Worm (Caenorhabditis elegans) whole organism, young adult: ENCODE measurements around the gene R05A10.2.

ENCODE experiments used
- B0035.1 ChIP-seq: sonication (generic microtip); optimal IDR thresholded peaks from 2 replicates; lab custom pipeline; 2016; ENCODE audit warnings: missing genetic modification characterization, mild to moderate bottlenecking, missing compliant biosample characterization, missing genotype, missing genetic modification reagents
- C06A6.2 ChIP-seq: fragments of 200-800 bp; sonication (Bioruptor generic); conservative IDR thresholded peaks from 2 replicates; pipeline ENCODE4 v1.3.6; 2022; ENCODE audit warnings: missing genetic modification characterization, missing compliant biosample characterization
- F10E7.11 ChIP-seq: sonication (generic microtip); optimal IDR thresholded peaks from 2 replicates; lab custom pipeline; 2017; ENCODE audit warnings: mild to moderate bottlenecking, missing genetic modification characterization, moderate library complexity, missing compliant biosample characterization
- F22D6.2 ChIP-seq: sonication (generic microtip); optimal IDR thresholded peaks from 2 replicates; lab custom pipeline; 2016; ENCODE audit warnings: mild to moderate bottlenecking, missing genetic modification characterization, missing compliant biosample characterization
- F37B4.10 ChIP-seq: fragments of 200-800 bp; sonication (Bioruptor generic); IDR thresholded peaks from 2 replicates; pipeline ENCODE4 v1.3.6; 2022; ENCODE audit warnings: missing genetic modification characterization, missing compliant biosample characterization
- F52B5.7 ChIP-seq: sonication (generic microtip); optimal IDR thresholded peaks from 2 replicates; lab custom pipeline; 2016; ENCODE audit warnings: mild to moderate bottlenecking, missing genetic modification characterization, missing compliant biosample characterization
- F57C9.4 ChIP-seq: sonication (generic microtip); optimal IDR thresholded peaks from 2 replicates; lab custom pipeline; 2017; ENCODE audit warnings: mild to moderate bottlenecking, missing genetic modification characterization, missing compliant biosample characterization
- K11D2.4 ChIP-seq: fragments of 200-800 bp; sonication (Bioruptor generic); IDR thresholded peaks from 2 replicates; pipeline ENCODE4 v1.3.6; 2022; ENCODE audit warnings: missing genetic modification reagents, missing genetic modification characterization, missing compliant biosample characterization
- K12H6.12 ChIP-seq: fragments of 200-800 bp; sonication (Bioruptor generic); optimal IDR thresholded peaks from 2 replicates; lab custom pipeline; 2018; ENCODE audit warnings: mild to moderate bottlenecking, missing genetic modification characterization, missing compliant biosample characterization
- Y79H2A.3 ChIP-seq: fragments of 200-800 bp; sonication (Bioruptor generic); conservative IDR thresholded peaks from 2 replicates; pipeline ENCODE4 v1.3.6; 2022; ENCODE audit warnings: missing genetic modification reagents, missing genetic modification characterization, missing compliant biosample characterization
- ZK185.1 ChIP-seq: sonication (generic microtip); optimal IDR thresholded peaks from 2 replicates; lab custom pipeline; 2016; ENCODE audit warnings: mild to moderate bottlenecking, missing genetic modification characterization, missing compliant biosample characterization; ENCODE audit not compliant: poor library complexity, severe bottlenecking
- atf-7 ChIP-seq: sonication (generic microtip); optimal IDR thresholded peaks from 2 replicates; lab custom pipeline; 2017; ENCODE audit warnings: mild to moderate bottlenecking, missing genetic modification characterization, missing compliant biosample characterization
- attf-3 ChIP-seq: fragments of 200-800 bp; sonication (Bioruptor generic); conservative IDR thresholded peaks from 2 replicates; pipeline ENCODE4 v1.3.6; 2022; ENCODE audit warnings: missing genetic modification reagents, missing genetic modification characterization, missing compliant biosample characterization
- ccch-3 ChIP-seq: fragments of 200-800 bp; sonication (Bioruptor generic); optimal IDR thresholded peaks from 2 replicates; lab custom pipeline; 2018; ENCODE audit warnings: mild to moderate bottlenecking, missing genetic modification characterization, missing compliant biosample characterization
- ceh-100 ChIP-seq: fragments of 200-800 bp; sonication (Bioruptor generic); IDR thresholded peaks from 2 replicates; pipeline ENCODE4 v1.3.6; 2022; ENCODE audit warnings: missing genetic modification reagents, missing genetic modification characterization, missing compliant biosample characterization
- ceh-27 ChIP-seq: fragments of 200-800 bp; sonication (Bioruptor generic); optimal IDR thresholded peaks from 2 replicates; lab custom pipeline; 2018; ENCODE audit warnings: mild to moderate bottlenecking, missing genetic modification characterization, moderate library complexity, missing compliant biosample characterization
- ceh-40 ChIP-seq: fragments of 200-800 bp; sonication (Bioruptor generic); IDR thresholded peaks from 2 replicates; pipeline ENCODE4 v1.3.6; 2022; ENCODE audit warnings: missing genetic modification characterization, missing compliant biosample characterization
- ceh-79 ChIP-seq: sonication (generic microtip); optimal IDR thresholded peaks from 2 replicates; lab custom pipeline; 2017; ENCODE audit warnings: mild to moderate bottlenecking, missing genetic modification characterization, missing compliant biosample characterization
- chd-7 ChIP-seq: sonication (generic microtip); optimal IDR thresholded peaks from 2 replicates; lab custom pipeline; 2016; ENCODE audit warnings: mild to moderate bottlenecking, missing genetic modification characterization, moderate library complexity, missing compliant biosample characterization
- dpl-1 ChIP-seq: fragments of 150-350 bp; optimal IDR thresholded peaks from 2 replicates; lab custom pipeline; 2014; ENCODE audit warnings: missing biosample characterization, missing genetic modification reagents, missing genetic modification characterization
- efl-1 ChIP-seq: fragments of 150-350 bp; optimal IDR thresholded peaks from 2 replicates; lab custom pipeline; 2014; ENCODE audit warnings: missing biosample characterization, missing genetic modification reagents, missing genetic modification characterization
- egl-18 ChIP-seq: fragments of 200-800 bp; sonication (Bioruptor generic); IDR thresholded peaks from 2 replicates; pipeline ENCODE4 v1.3.6; 2022; ENCODE audit warnings: missing genetic modification reagents, missing genetic modification characterization, missing compliant biosample characterization
- egrh-3 ChIP-seq: fragments of 200-800 bp; sonication (Bioruptor generic); IDR thresholded peaks from 2 replicates; pipeline ENCODE4 v1.3.6; 2022; ENCODE audit warnings: missing genetic modification reagents, missing genetic modification characterization, missing compliant biosample characterization
- fkh-3 ChIP-seq: sonication (generic microtip); optimal IDR thresholded peaks from 2 replicates; lab custom pipeline; 2016; ENCODE audit warnings: mild to moderate bottlenecking, missing genetic modification characterization, missing compliant biosample characterization
- hlh-12 ChIP-seq: sonication (generic microtip); optimal IDR thresholded peaks from 2 replicates; lab custom pipeline; 2016; ENCODE audit warnings: missing genetic modification characterization, missing compliant biosample characterization
- hmg-1.2 ChIP-seq: fragments of 200-800 bp; sonication (Bioruptor generic); IDR thresholded peaks from 2 replicates; pipeline ENCODE4 v1.3.6; 2022; ENCODE audit warnings: missing genetic modification reagents, missing genetic modification characterization, missing compliant biosample characterization
- hmg-20 ChIP-seq: fragments of 200-800 bp; sonication (Bioruptor generic); IDR thresholded peaks from 2 replicates; pipeline ENCODE4 v1.3.6; 2022; ENCODE audit warnings: missing genetic modification reagents, missing genetic modification characterization, missing compliant biosample characterization
- hrde-1 ChIP-seq: sonication (generic microtip); optimal IDR thresholded peaks from 2 replicates; lab custom pipeline; 2016; ENCODE audit warnings: missing genetic modification characterization, mild to moderate bottlenecking, missing compliant biosample characterization, moderate library complexity, missing genotype, missing genetic modification reagents, borderline replicate concordance
- hsf-1 ChIP-seq: fragments of 200-800 bp; sonication (Bioruptor generic); IDR thresholded peaks from 2 replicates; pipeline ENCODE4 v1.3.6; 2022; ENCODE audit warnings: missing genetic modification reagents, missing genetic modification characterization, missing compliant biosample characterization
- lin-40 ChIP-seq: sonication (generic microtip); optimal IDR thresholded peaks from 2 replicates; lab custom pipeline; 2016; ENCODE audit warnings: missing genetic modification characterization, mild to moderate bottlenecking, missing compliant biosample characterization, missing genotype, missing genetic modification reagents
- madf-10 ChIP-seq: sonication (generic microtip); optimal IDR thresholded peaks from 2 replicates; lab custom pipeline; 2016; ENCODE audit warnings: mild to moderate bottlenecking, missing genetic modification characterization, missing compliant biosample characterization
- madf-3 ChIP-seq: fragments of 200-800 bp; sonication (Bioruptor generic); IDR thresholded peaks from 2 replicates; pipeline ENCODE4 v1.3.6; 2022; ENCODE audit warnings: missing genetic modification reagents, missing genetic modification characterization, missing compliant biosample characterization
- madf-6 ChIP-seq: fragments of 200-800 bp; sonication (Bioruptor generic); IDR thresholded peaks from 2 replicates; pipeline ENCODE4 v1.3.6; 2022; ENCODE audit warnings: missing genetic modification reagents, missing genetic modification characterization, missing compliant biosample characterization
- madf-8 ChIP-seq: fragments of 200-800 bp; sonication (Bioruptor generic); conservative IDR thresholded peaks from 2 replicates; pipeline ENCODE4 v1.3.6; 2022; ENCODE audit warnings: missing genetic modification reagents, missing genetic modification characterization, missing compliant biosample characterization
- mes-4 ChIP-seq: sonication (generic microtip); optimal IDR thresholded peaks from 2 replicates; lab custom pipeline; 2016; ENCODE audit warnings: missing genotype, missing genetic modification characterization, missing compliant biosample characterization
- nfyb-1 ChIP-seq: fragments of 200-800 bp; sonication (Bioruptor generic); IDR thresholded peaks from 2 replicates; pipeline ENCODE4 v1.3.6; 2022; ENCODE audit warnings: missing genetic modification reagents, missing genetic modification characterization, missing compliant biosample characterization
- nhr-27 ChIP-seq: fragments of 200-800 bp; sonication (Bioruptor generic); optimal IDR thresholded peaks from 2 replicates; lab custom pipeline; 2018; ENCODE audit warnings: mild to moderate bottlenecking, missing genetic modification characterization, moderate library complexity, missing compliant biosample characterization
- rpc-1 ChIP-seq, 2 experiments: fragments of 150-350 bp in 1 of 2; sonication (generic microtip) in 1 of 2; optimal IDR thresholded peaks; 2 replicates each; lab custom pipeline; 2014 to 2018; ENCODE audit warnings: missing biosample characterization in 1 of 2, missing genetic modification characterization in 1 of 2, missing genetic modification reagents in 1 of 2, missing genotype in 1 of 2
- snpc-4 ChIP-seq, 5 experiments: fragments of 150-350 bp in 1 of 5; sonication (generic microtip) in 4 of 5; optimal IDR thresholded peaks; 2 replicates each; lab custom pipeline; 2014 to 2018; ENCODE audit warnings: missing genetic modification characterization in 5 of 5, missing biosample characterization in 3 of 5, antibody characterized with exemption in 2 of 5, mild to moderate bottlenecking in 2 of 5, missing compliant biosample characterization in 2 of 5, missing genotype in 2 of 5, moderate library complexity in 2 of 5, missing genetic modification reagents in 1 of 5
- somi-1 ChIP-seq: fragments of 200-800 bp; sonication (Bioruptor generic); optimal IDR thresholded peaks from 2 replicates; lab custom pipeline; 2018; ENCODE audit warnings: mild to moderate bottlenecking, missing genetic modification characterization, missing compliant biosample characterization
- sptf-2 ChIP-seq: fragments of 200-800 bp; sonication (Bioruptor generic); optimal IDR thresholded peaks from 2 replicates; lab custom pipeline; 2018; ENCODE audit warnings: mild to moderate bottlenecking, missing genetic modification characterization, missing compliant biosample characterization
- tbp1 ChIP-seq: fragments of 200-800 bp; sonication (Bioruptor generic); optimal IDR thresholded peaks from 2 replicates; lab custom pipeline; 2018; ENCODE audit warnings: mild to moderate bottlenecking, missing genetic modification characterization, missing compliant biosample characterization
- tlf-1 ChIP-seq: fragments of 200-800 bp; sonication (Bioruptor generic); optimal IDR thresholded peaks from 2 replicates; lab custom pipeline; 2018; ENCODE audit warnings: mild to moderate bottlenecking, missing genetic modification characterization, missing compliant biosample characterization
- zim-3 ChIP-seq: sonication (generic microtip); optimal IDR thresholded peaks from 2 replicates; lab custom pipeline; 2017; ENCODE audit warnings: mild to moderate bottlenecking, missing genetic modification characterization, moderate library complexity, missing compliant biosample characterization
- ztf-28 ChIP-seq: fragments of 200-800 bp; sonication (Bioruptor generic); IDR thresholded peaks from 2 replicates; pipeline ENCODE4 v1.3.6; 2022; ENCODE audit warnings: missing genetic modification reagents, missing genetic modification characterization, missing compliant biosample characterization

Gene R05A10.2

DNA sequence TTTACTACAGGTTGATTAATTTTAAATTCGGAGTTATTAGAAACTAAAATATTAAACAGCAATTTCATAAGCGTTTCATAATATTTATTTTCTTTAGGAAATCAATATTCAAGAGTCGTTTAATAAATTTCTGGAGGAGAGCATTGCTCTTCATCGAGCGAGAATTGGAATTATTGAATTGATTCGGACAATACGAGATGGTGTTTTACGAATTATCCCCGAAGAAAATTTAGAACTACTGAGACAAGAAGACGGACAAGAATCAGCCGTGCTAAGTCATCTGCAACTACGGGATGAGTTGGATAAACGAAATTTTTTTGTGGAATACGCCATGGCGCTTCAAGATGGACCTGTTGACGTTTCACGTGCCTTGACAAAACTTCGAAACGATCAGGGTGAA is 17.2 kb downstream of the R05A10.2 start:
- TF ChIP-seq ccch-3 = no peak
- TF ChIP-seq ceh-100 (GFP tag; lab: Robert Waterston, UW) = no peak
- TF ChIP-seq ceh-27 (GFP tag; lab: Kevin White, UChicago) = no peak
- TF ChIP-seq ceh-40 (GFP tag; lab: Robert Waterston, UW) = no peak
- no peak for TF ChIP-seq hmg-1.2
- TF ChIP-seq K11D2.4 = no peak
- TF ChIP-seq C06A6.2 = no peak
- no peak for TF ChIP-seq F37B4.10 (GFP tag; lab: Robert Waterston, UW)
- TF ChIP-seq zim-3 (tag; lab: Kevin White, UChicago) = no peak
- no peak for TF ChIP-seq fkh-3 (tag; lab: Kevin White, UChicago)
- TF ChIP-seq attf-3 (GFP tag; lab: Robert Waterston, UW) = no peak
- TF ChIP-seq F22D6.2 (tag; lab: Kevin White, UChicago) = no peak
- no peak for TF ChIP-seq nfyb-1 (GFP tag; lab: Robert Waterston, UW)
- no peak for TF ChIP-seq tbp1 (GFP tag; lab: Kevin White, UChicago)
- TF ChIP-seq sptf-2 (GFP tag; lab: Kevin White, UChicago) = no peak
- no peak for TF ChIP-seq chd-7 (tag; lab: Kevin White, UChicago)
- no peak for TF ChIP-seq madf-3

DNA sequence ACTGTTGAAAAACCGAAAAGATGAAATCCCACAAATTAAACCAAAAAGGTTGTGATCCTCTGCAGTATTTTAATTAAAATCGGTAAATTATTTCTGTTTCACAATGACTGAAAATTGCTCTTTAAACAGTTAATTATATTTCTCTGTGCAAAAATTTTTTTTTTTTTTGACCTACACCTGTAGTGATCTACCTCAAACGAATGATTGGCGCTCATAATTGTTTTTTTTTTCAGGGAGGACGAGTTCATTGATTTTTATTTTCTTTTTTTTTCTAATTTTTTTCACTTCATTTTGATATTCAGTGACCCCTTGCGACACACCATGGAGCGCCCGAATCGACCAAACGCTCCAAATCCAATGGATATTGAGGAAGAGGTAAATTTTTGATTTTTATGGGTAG is 19.1 kb downstream of the R05A10.2 start, which contains the start of gene F02H6.2:
Gene F02H6.2 (plus strand): TSS at position 301 of the 400 bp plus-strand sequence.
- no peak for TF ChIP-seq madf-3
- no peak for TF ChIP-seq madf-10 (tag; lab: Kevin White, UChicago)
- TF ChIP-seq efl-1 (GFP tag; lab: Kevin White, UChicago) = peak; percentile 49
- peak; percentile 15 for TF ChIP-seq dpl-1 (GFP tag; lab: Kevin White, UChicago)
- no peak for TF ChIP-seq snpc-4 (GFP tag; optimal IDR thresholded peaks at IDR 0.05; lab: Kevin White, UChicago)
- TF ChIP-seq snpc-4 (tag; optimal IDR thresholded peaks at IDR 0.05; lab: Kevin White, UChicago) = peak in 1 of 4 experiments; percentile 29
- TF ChIP-seq F57C9.4 (tag; lab: Kevin White, UChicago) = no peak
- peak; percentile 49; the same call in 1 of the 2 replicates for TF ChIP-seq madf-6 (GFP tag; lab: Robert Waterston, UW)

DNA sequence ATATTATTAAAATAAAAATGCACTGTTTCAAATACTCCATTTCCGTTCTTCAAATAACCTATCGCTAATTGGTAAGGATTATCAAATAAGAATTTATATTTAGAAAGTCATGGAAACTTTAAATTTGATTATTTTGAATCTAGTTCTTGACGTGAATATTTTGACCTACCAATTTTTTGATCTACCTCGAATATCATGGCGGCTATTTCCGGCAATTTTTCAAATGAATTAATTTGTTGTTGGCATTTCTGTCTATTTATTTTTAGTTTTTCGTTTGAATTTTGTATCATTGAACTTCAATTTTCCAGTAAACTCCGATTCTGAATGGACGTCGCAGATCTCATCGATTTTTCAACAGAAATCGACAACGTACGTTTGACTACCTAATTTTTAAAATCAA is 26.1 kb downstream of the R05A10.2 start, which contains the start of gene F02H6.3:
Gene F02H6.3 (plus strand): TSS at position 266 of the 400 bp plus-strand sequence.
- TF ChIP-seq efl-1 (GFP tag; lab: Kevin White, UChicago) = peak; percentile 73
- no peak for TF ChIP-seq chd-7 (tag; lab: Kevin White, UChicago)
- no peak for TF ChIP-seq B0035.1 (tag; lab: Kevin White, UChicago)
- no peak for TF ChIP-seq K12H6.12 (tag; lab: Kevin White, UChicago)
- TF ChIP-seq hrde-1 (tag; lab: Kevin White, UChicago) = no peak
- TF ChIP-seq Y79H2A.3 (GFP tag; lab: Robert Waterston, UW) = no peak
- TF ChIP-seq F52B5.7 (tag; lab: Kevin White, UChicago) = no peak
- TF ChIP-seq madf-6 (GFP tag; lab: Robert Waterston, UW) = peak; percentile 66
- no peak for TF ChIP-seq lin-40
- no peak for TF ChIP-seq hsf-1 (GFP tag; lab: Robert Waterston, UW)
- no peak for TF ChIP-seq egl-18 (GFP tag; lab: Robert Waterston, UW)
- no peak for TF ChIP-seq hmg-20
- TF ChIP-seq snpc-4 (GFP tag; optimal IDR thresholded peaks at IDR 0.05; lab: Kevin White, UChicago) = no peak
- TF ChIP-seq snpc-4 (tag; optimal IDR thresholded peaks at IDR 0.05; lab: Kevin White, UChicago) = peak in 1 of 4 experiments; percentile 3
- no peak for TF ChIP-seq rpc-1 (optimal IDR thresholded peaks at IDR 0.05; lab: Kevin White, UChicago)
- TF ChIP-seq rpc-1 (tag; optimal IDR thresholded peaks at IDR 0.05; lab: Kevin White, UChicago) = no peak
- TF ChIP-seq ceh-79 (tag; lab: Kevin White, UChicago) = no peak
- peak; percentile 22; the same call in 1 of the 2 replicates for TF ChIP-seq madf-8
- TF ChIP-seq egrh-3 (GFP tag; lab: Robert Waterston, UW) = no peak
- no peak for TF ChIP-seq tlf-1 (GFP tag; lab: Kevin White, UChicago)
- no peak for TF ChIP-seq hlh-12 (tag; lab: Kevin White, UChicago)
- no peak for TF ChIP-seq nhr-27 (tag; lab: Kevin White, UChicago)
- no peak for TF ChIP-seq mes-4 (tag; lab: Kevin White, UChicago)
- no peak for TF ChIP-seq somi-1
- TF ChIP-seq ZK185.1 (tag; lab: Kevin White, UChicago) = no peak
- TF ChIP-seq atf-7 (tag; lab: Kevin White, UChicago) = no peak
- no peak for TF ChIP-seq F10E7.11 (tag; lab: Kevin White, UChicago)
- TF ChIP-seq ztf-28 (GFP tag; lab: Robert Waterston, UW) = no peak
- peak; percentile 17 for TF ChIP-seq dpl-1 (GFP tag; lab: Kevin White, UChicago)
